Worm (Caenorhabditis elegans): ENCODE results near the gene sams-3.

- no peak for TF ChIP-seq unc-62 (GFP tag; optimal IDR thresholded peaks at IDR 0.05)
- TF ChIP-seq lsy-2 (tag; optimal IDR thresholded peaks at IDR 0.05) = no peak
- no peak for TF ChIP-seq snu-23 (GFP tag; optimal IDR thresholded peaks at IDR 0.05)
- no peak for TF ChIP-seq snpc-4 (tag; optimal IDR thresholded peaks at IDR 0.05)
- no peak for TF ChIP-seq ama-1 (optimal IDR thresholded peaks at IDR 0.05)
- no peak for TF ChIP-seq egl-27 (tag; optimal IDR thresholded peaks at IDR 0.05)
These were observed 21.6 kb downstream of the sams-3 start, which contains the start of gene srv-17 for ce11 chrIV:5870072-5870471.

All from whole organism, L1 larva.